Worm (Caenorhabditis elegans): ENCODE measurements around the gene Y54G2A.38.

Y54G2A.38 gene

ce11 chrIV:2774500-2774899 lies 15.2 kb downstream of the Y54G2A.38 start (continued):
- TF ChIP-seq sox-4 (tag; optimal IDR thresholded peaks at IDR 0.05), result no peak
- TF ChIP-seq aly-2 (tag; optimal IDR thresholded peaks at IDR 0.05), result no peak
- peak; percentile 63; the same call in 1 of the 2 replicates for TF ChIP-seq ceh-88 (GFP tag; IDR thresholded peaks at IDR 0.05)
- no peak for TF ChIP-seq nhr-84 (tag; optimal IDR thresholded peaks at IDR 0.05)
- no peak for TF ChIP-seq efl-3 (GFP tag; optimal IDR thresholded peaks at IDR 0.05)
- peak; percentile 51 for TF ChIP-seq pax-3 (tag; optimal IDR thresholded peaks at IDR 0.05)
- peak; percentile 49 to 68 (median 67) for TF ChIP-seq dpl-1 (GFP tag; optimal IDR thresholded peaks at IDR 0.05)
- TF ChIP-seq lin-35 (GFP tag; optimal IDR thresholded peaks at IDR 0.05), result peak; percentile 75 to 88
- TF ChIP-seq blmp-1 (tag; optimal IDR thresholded peaks at IDR 0.05), result peak; percentile 74
- no peak for TF ChIP-seq ceh-90 (tag; optimal IDR thresholded peaks at IDR 0.05)
- TF ChIP-seq nhr-11 (tag; optimal IDR thresholded peaks at IDR 0.05), result peak; percentile 35
- no peak for TF ChIP-seq aha-1 (tag; optimal IDR thresholded peaks at IDR 0.05)
- no peak for TF ChIP-seq sptf-1 (tag; optimal IDR thresholded peaks at IDR 0.05)
- peak; percentile 93 for TF ChIP-seq nhr-20 (tag; optimal IDR thresholded peaks at IDR 0.05)
- peak in 2 of 6 experiments; percentile 55 to 56 for TF ChIP-seq elt-3 (tag; optimal IDR thresholded peaks at IDR 0.05)
- TF ChIP-seq nhr-90 (tag; optimal IDR thresholded peaks at IDR 0.05; ENCODE audit: poor library complexity), result peak; percentile 86
- TF ChIP-seq lin-13 (GFP tag; optimal IDR thresholded peaks at IDR 0.05), result peak; percentile 79
- peak; percentile 12 to 75 (median 55) for TF ChIP-seq ceh-82 (tag; optimal IDR thresholded peaks at IDR 0.05)
- peak; percentile 48 for TF ChIP-seq ceh-8 (GFP tag; optimal IDR thresholded peaks at IDR 0.05)
- TF ChIP-seq nhr-76 (tag; optimal IDR thresholded peaks at IDR 0.05), result no peak
- peak; percentile 81 for TF ChIP-seq nhr-47 (tag; optimal IDR thresholded peaks at IDR 0.05)
- peak; percentile 90 for TF ChIP-seq rnt-1 (tag; optimal IDR thresholded peaks at IDR 0.05)
- TF ChIP-seq ets-5 (GFP tag; IDR thresholded peaks at IDR 0.05), result no peak
- TF ChIP-seq Y116A8C.19 (tag; optimal IDR thresholded peaks at IDR 0.05; ENCODE audit: borderline replicate concordance), result no peak
- TF ChIP-seq ztf-11 (tag; optimal IDR thresholded peaks at IDR 0.05), result no peak
- TF ChIP-seq unc-62 (GFP tag; optimal IDR thresholded peaks at IDR 0.05), result no peak
- peak; percentile 63 for TF ChIP-seq xbp-1 (tag; optimal IDR thresholded peaks at IDR 0.05)
- no peak for TF ChIP-seq lin-39 (tag; optimal IDR thresholded peaks at IDR 0.05)
- peak; percentile 16 for TF ChIP-seq elt-2 (tag; optimal IDR thresholded peaks at IDR 0.05)
- peak; percentile 76 for TF ChIP-seq jun-1 (tag; optimal IDR thresholded peaks at IDR 0.05)
- TF ChIP-seq hlh-17 (GFP tag; optimal IDR thresholded peaks at IDR 0.05; ENCODE audit: borderline replicate concordance), result no peak
- TF ChIP-seq mdl-1 (tag; optimal IDR thresholded peaks at IDR 0.05), result peak in 1 of 2 experiments; percentile 86
- no peak for TF ChIP-seq ceh-63 (GFP tag; optimal IDR thresholded peaks at IDR 0.05)
- peak; percentile 72 for TF ChIP-seq fos-1 (tag; optimal IDR thresholded peaks at IDR 0.05)
- peak; percentile 92 for TF ChIP-seq nhr-19 (GFP tag; conservative IDR thresholded peaks at IDR 0.05)
- no peak for TF ChIP-seq fkh-10 (GFP tag; optimal IDR thresholded peaks at IDR 0.05)
- TF ChIP-seq lsy-2 (tag; optimal IDR thresholded peaks at IDR 0.05), result peak; percentile 79 to 84
- TF ChIP-seq lin-14 (GFP tag; optimal IDR thresholded peaks at IDR 0.05), result peak; percentile 94
- TF ChIP-seq nhr-71 (tag; optimal IDR thresholded peaks at IDR 0.05), result peak; percentile 95
- TF ChIP-seq nhr-28 (tag; optimal IDR thresholded peaks at IDR 0.05), result no peak
- peak; percentile 45 for TF ChIP-seq irx-1 (tag; optimal IDR thresholded peaks at IDR 0.05)
- peak; percentile 55 for TF ChIP-seq isw-1 (GFP tag; IDR thresholded peaks at IDR 0.05)
- peak; percentile 70 for TF ChIP-seq nhr-237 (tag; optimal IDR thresholded peaks at IDR 0.05)
- TF ChIP-seq mep-1 (tag; optimal IDR thresholded peaks at IDR 0.05), result peak; percentile 94
- TF ChIP-seq nhr-12 (tag; optimal IDR thresholded peaks at IDR 0.05), result no peak
- TF ChIP-seq nhr-85 (tag), result peak; percentile 96
- peak; percentile 10 for TF ChIP-seq fkh-8 (tag; optimal IDR thresholded peaks at IDR 0.05)
- TF ChIP-seq dsc-1 (tag; optimal IDR thresholded peaks at IDR 0.05), result peak; percentile 28
- TF ChIP-seq tbx-2 (tag; optimal IDR thresholded peaks at IDR 0.05), result peak; percentile 88
- TF ChIP-seq snu-23 (GFP tag; optimal IDR thresholded peaks at IDR 0.05), result peak; percentile 93
- no peak for TF ChIP-seq egl-13 (tag; optimal IDR thresholded peaks at IDR 0.05)
- peak; percentile 9 for TF ChIP-seq snpc-4 (tag; optimal IDR thresholded peaks at IDR 0.05)
- TF ChIP-seq zag-1 (tag; optimal IDR thresholded peaks at IDR 0.05), result no peak

Data from whole organism, L1 larva.